Worm (Caenorhabditis elegans): ENCODE measurements around the gene cnc-10.

The cnc-10 gene

ce11 chrV:11216137-11216536, 33.1 kb downstream of the cnc-10 start:
- TF ChIP-seq snpc-4 (tag; optimal IDR thresholded peaks at IDR 0.05), result no peak
- TF ChIP-seq nhr-10 (tag; optimal IDR thresholded peaks at IDR 0.05), result no peak
- no peak for TF ChIP-seq nhr-11 (tag; optimal IDR thresholded peaks at IDR 0.05)

- no peak for TF ChIP-seq nhr-237 (tag; optimal IDR thresholded peaks at IDR 0.05)
- TF ChIP-seq mdl-1 (tag; optimal IDR thresholded peaks at IDR 0.05), result no peak
- no peak for TF ChIP-seq ceh-82 (tag; optimal IDR thresholded peaks at IDR 0.05)
- no peak for TF ChIP-seq sma-3 (GFP tag; optimal IDR thresholded peaks at IDR 0.05)
- peak; percentile 28 for TF ChIP-seq crh-2 (tag; optimal IDR thresholded peaks at IDR 0.05)
- TF ChIP-seq unc-55 (GFP tag; optimal IDR thresholded peaks at IDR 0.05), result no peak
- TF ChIP-seq C34F6.9 (tag; optimal IDR thresholded peaks at IDR 0.05), result no peak
- TF ChIP-seq unc-39 (tag; optimal IDR thresholded peaks at IDR 0.05), result no peak
- no peak for TF ChIP-seq Y55F3AM.14 (GFP tag; optimal IDR thresholded peaks at IDR 0.05)
- no peak for TF ChIP-seq lin-39 (tag; optimal IDR thresholded peaks at IDR 0.05)
- TF ChIP-seq ZK546.5 (tag; optimal IDR thresholded peaks at IDR 0.05), result no peak
- no peak for TF ChIP-seq blmp-1 (tag; optimal IDR thresholded peaks at IDR 0.05; ENCODE audit: insufficient read depth)
- no peak for TF ChIP-seq ztf-11 (tag; optimal IDR thresholded peaks at IDR 0.05)
- no peak for TF ChIP-seq snpc-4 (tag; optimal IDR thresholded peaks at IDR 0.05)
- no peak for TF ChIP-seq peb-1 (tag; optimal IDR thresholded peaks at IDR 0.05)
- no peak for TF ChIP-seq nhr-77 (tag; optimal IDR thresholded peaks at IDR 0.05)
- no peak for TF ChIP-seq nhr-23 (tag; optimal IDR thresholded peaks at IDR 0.05)
- TF ChIP-seq nhr-129 (tag; optimal IDR thresholded peaks at IDR 0.05), result peak; percentile 34
- peak; percentile 24 for TF ChIP-seq sma-9 (GFP tag; optimal IDR thresholded peaks at IDR 0.05)
- no peak for TF ChIP-seq sma-9 (tag; optimal IDR thresholded peaks at IDR 0.05)
- no peak for TF ChIP-seq ztf-1 (GFP tag; conservative IDR thresholded peaks at IDR 0.05)
- no peak for TF ChIP-seq ztf-4 (tag; optimal IDR thresholded peaks at IDR 0.05)
- no peak for TF ChIP-seq ama-1 (optimal IDR thresholded peaks at IDR 0.05)
- TF ChIP-seq gmeb-1 (tag; optimal IDR thresholded peaks at IDR 0.05), result peak; percentile 23
- no peak for TF ChIP-seq egl-27 (tag; optimal IDR thresholded peaks at IDR 0.05)
- no peak for TF ChIP-seq dmd-4 (tag; optimal IDR thresholded peaks at IDR 0.05)
These were observed 34.4 kb downstream of the cnc-10 start, which contains the start of gene cyp-29A2 for ce11 chrV:11217394-11217793. Gene cyp-29A2, plus strand, starts transcription at chrV:11217583.

- TF ChIP-seq ztf-1 (GFP tag; conservative IDR thresholded peaks at IDR 0.05), result no peak
- TF ChIP-seq sma-9 (GFP tag; optimal IDR thresholded peaks at IDR 0.05), result no peak
- no peak for TF ChIP-seq sma-9 (tag; optimal IDR thresholded peaks at IDR 0.05)
- no peak for TF ChIP-seq sem-4 (tag; optimal IDR thresholded peaks at IDR 0.05)
- no peak for TF ChIP-seq unc-55 (GFP tag; optimal IDR thresholded peaks at IDR 0.05)
- no peak for TF ChIP-seq nhr-23 (tag; optimal IDR thresholded peaks at IDR 0.05)
- TF ChIP-seq nhr-11 (tag; optimal IDR thresholded peaks at IDR 0.05), result no peak
- TF ChIP-seq dmd-4 (tag; optimal IDR thresholded peaks at IDR 0.05), result no peak
- no peak for TF ChIP-seq unc-62 (GFP tag; optimal IDR thresholded peaks at IDR 0.05)
- TF ChIP-seq egl-27 (tag; optimal IDR thresholded peaks at IDR 0.05), result no peak
- no peak for TF ChIP-seq alr-1 (tag; optimal IDR thresholded peaks at IDR 0.05)
- TF ChIP-seq aly-2 (tag; optimal IDR thresholded peaks at IDR 0.05), result no peak
- no peak for TF ChIP-seq mdl-1 (tag; optimal IDR thresholded peaks at IDR 0.05)
These were observed 37.4 kb downstream of the cnc-10 start for ce11 chrV:11220415-11220814.

ce11 chrV:11220936-11221335, 37.9 kb downstream of the cnc-10 start, which contains the start of gene T19B10.2:
Gene T19B10.2, plus strand, starts transcription at chrV:11221302.
- TF ChIP-seq elt-1 (tag; optimal IDR thresholded peaks at IDR 0.05) (peak; percentile 87), nhr-6 (tag; optimal IDR thresholded peaks at IDR 0.05) (no peak), ceh-82 (tag; optimal IDR thresholded peaks at IDR 0.05) (no peak)

ce11 chrV:11223698-11224097, 40.7 kb downstream of the cnc-10 start:
- TF ChIP-seq alr-1 (tag; optimal IDR thresholded peaks at IDR 0.05), result no peak
- no peak for TF ChIP-seq nhr-237 (tag; optimal IDR thresholded peaks at IDR 0.05)
- no peak for TF ChIP-seq fos-1 (tag; optimal IDR thresholded peaks at IDR 0.05)
- TF ChIP-seq F13H6.1 (tag; optimal IDR thresholded peaks at IDR 0.05), result no peak

All from whole organism, L2 larva.